Worm (Caenorhabditis elegans) whole organism, midembryonic: Measurements from ENCODE around the gene F49F1.14.

Source experiments
- T22C8.4 ChIP-seq: fragments of 200-800 bp; sonication (Bioruptor generic); IDR thresholded peaks from 2 replicates; pipeline ENCODE4 v1.3.6; 2022; ENCODE audit warnings: missing genetic modification characterization, missing compliant biosample characterization
- cog-1 ChIP-seq: sonication (generic microtip); optimal IDR thresholded peaks from 2 replicates; lab custom pipeline; 2016; ENCODE audit warnings: missing genetic modification characterization, missing compliant biosample characterization
- flt-1 ChIP-seq: fragments of 200-800 bp; sonication (Bioruptor generic); IDR thresholded peaks from 2 replicates; pipeline ENCODE4 v1.3.6; 2022; ENCODE audit warnings: missing genetic modification characterization, missing compliant biosample characterization
- klf-2 ChIP-seq: fragments of 200-800 bp; sonication (Bioruptor generic); conservative IDR thresholded peaks from 2 replicates; pipeline ENCODE4 v1.3.6; 2022; ENCODE audit warnings: missing genetic modification reagents, missing genetic modification characterization, missing compliant biosample characterization
- ref-1 ChIP-seq: fragments of 200-800 bp; sonication (Bioruptor generic); conservative IDR thresholded peaks from 2 replicates; pipeline ENCODE4 v1.3.6; 2022; ENCODE audit warnings: missing genetic modification reagents, missing genetic modification characterization, missing compliant biosample characterization
- ztf-23 ChIP-seq: fragments of 200-800 bp; sonication (Bioruptor generic); IDR thresholded peaks from 2 replicates; pipeline ENCODE4 v1.3.6; 2022; ENCODE audit warnings: missing genetic modification reagents, missing genetic modification characterization, missing compliant biosample characterization
- ztf-29 ChIP-seq: fragments of 200-800 bp; sonication (Bioruptor generic); IDR thresholded peaks from 2 replicates; pipeline ENCODE4 v1.3.6; 2022; ENCODE audit warnings: missing genetic modification reagents, missing genetic modification characterization, missing compliant biosample characterization

DNA sequence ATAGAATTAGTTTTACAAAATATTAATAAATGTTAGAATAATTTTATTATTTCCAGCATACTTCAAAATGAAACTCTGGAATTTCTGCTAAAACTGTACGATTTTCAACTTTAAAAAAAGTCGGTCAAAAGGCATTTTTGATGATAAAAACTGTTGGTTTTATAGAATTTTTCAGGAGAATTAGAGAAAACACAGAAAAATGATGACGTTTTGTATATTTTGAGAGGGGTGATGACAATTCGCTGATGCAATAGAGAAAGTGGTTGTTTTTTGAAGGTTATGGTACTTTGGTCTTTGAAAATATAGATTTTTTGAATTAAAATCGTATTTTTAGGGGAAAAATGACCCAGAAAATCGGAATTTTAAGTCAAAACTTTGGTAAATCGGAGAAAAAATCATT, 27.3 kb downstream of the F49F1.14 start:
- TF ChIP-seq ref-1 (no peak), ztf-29 (GFP tag; lab: Robert Waterston, UW) (no peak), ztf-23 (no peak), T22C8.4 (GFP tag; lab: Robert Waterston, UW) (no peak), flt-1 (GFP tag; lab: Robert Waterston, UW) (no peak), klf-2 (no peak), cog-1 (tag; lab: Kevin White, UChicago) (no peak)
